Worm (Caenorhabditis elegans) whole organism, late embryonic: ENCODE data around the gene K10H10.5.

Experiments
- ahr-1 ChIP-seq: sonication (generic microtip); optimal IDR thresholded peaks from 2 replicates; lab custom pipeline; 2016; ENCODE audit warnings: missing genetic modification characterization, missing compliant biosample characterization
- ama-1 ChIP-seq: fragments of 150-350 bp; optimal IDR thresholded peaks from 2 replicates; lab custom pipeline; 2014
- ceh-14 ChIP-seq: sonication (generic microtip); optimal IDR thresholded peaks from 2 replicates; lab custom pipeline; 2016; ENCODE audit warnings: missing genotype, missing genetic modification characterization, missing compliant biosample characterization
- fax-1 ChIP-seq: sonication (generic microtip); optimal IDR thresholded peaks from 2 replicates; lab custom pipeline; 2016; ENCODE audit warnings: missing genotype, missing genetic modification characterization, missing compliant biosample characterization
- fkh-10 ChIP-seq: fragments of 150-350 bp; optimal IDR thresholded peaks from 2 replicates; lab custom pipeline; 2014; ENCODE audit warnings: missing biosample characterization, missing genetic modification reagents, missing genetic modification characterization
- hlh-13 ChIP-seq: fragments of 200-800 bp; sonication (Bioruptor generic); optimal IDR thresholded peaks from 2 replicates; lab custom pipeline; 2018; ENCODE audit warnings: mild to moderate bottlenecking, missing genetic modification characterization, missing compliant biosample characterization
- hlh-15 ChIP-seq: sonication (generic microtip); optimal IDR thresholded peaks from 2 replicates; lab custom pipeline; 2016; ENCODE audit warnings: missing genetic modification characterization, missing compliant biosample characterization
- mec-3 ChIP-seq: sonication (generic microtip); optimal IDR thresholded peaks from 2 replicates; lab custom pipeline; 2016; ENCODE audit warnings: borderline replicate concordance, missing genetic modification characterization, missing compliant biosample characterization
- nfya-1 ChIP-seq: sonication (generic microtip); optimal IDR thresholded peaks from 2 replicates; lab custom pipeline; 2017; ENCODE audit warnings: missing genetic modification characterization, mild to moderate bottlenecking, missing compliant biosample characterization, antibody characterized with exemption, moderate library complexity
- pag-3 ChIP-seq: sonication (generic microtip); optimal IDR thresholded peaks from 2 replicates; lab custom pipeline; 2016; ENCODE audit warnings: missing compliant biosample characterization, missing genetic modification characterization, borderline replicate concordance
- pqm-1 ChIP-seq: sonication (generic microtip); optimal IDR thresholded peaks from 2 replicates; lab custom pipeline; 2016; ENCODE audit warnings: missing genetic modification characterization, missing compliant biosample characterization
- pros-1 ChIP-seq: fragments of 150-350 bp; optimal IDR thresholded peaks from 2 replicates; lab custom pipeline; 2014; ENCODE audit warnings: missing biosample characterization, missing genetic modification reagents, missing genetic modification characterization
- tbx-2 ChIP-seq: sonication (generic microtip); optimal IDR thresholded peaks from 2 replicates; lab custom pipeline; 2016; ENCODE audit warnings: missing genetic modification characterization, missing compliant biosample characterization
- unc-55 ChIP-seq: sonication (generic microtip); optimal IDR thresholded peaks from 2 replicates; lab custom pipeline; 2017; ENCODE audit warnings: missing biosample characterization, missing genetic modification reagents, missing genetic modification characterization

DNA sequence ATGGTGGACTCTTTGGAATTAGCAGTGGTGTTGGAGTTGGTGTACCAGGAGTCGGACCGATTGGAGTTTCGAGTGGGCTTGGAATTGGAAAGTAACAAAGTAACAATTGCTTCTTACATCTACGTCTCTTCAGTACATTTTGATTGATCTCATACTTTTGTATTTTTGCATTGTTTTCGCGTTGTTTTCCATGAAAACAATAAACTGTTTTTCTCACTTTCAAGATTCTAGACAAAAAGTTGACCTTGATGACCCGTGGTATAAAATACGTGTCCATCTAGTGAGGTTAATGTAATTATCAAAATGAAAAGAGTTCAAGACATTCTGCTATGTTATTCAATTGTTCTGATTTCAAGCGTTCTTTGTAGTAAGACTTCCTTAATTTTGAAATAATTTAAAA lies at the start of gene K10H10.5:
- TF ChIP-seq unc-55 (GFP tag; lab: Kevin White, UChicago) (no peak), fax-1 (no peak), fkh-10 (GFP tag; lab: Kevin White, UChicago) (no peak), pros-1 (no peak), pqm-1 (tag; lab: Kevin White, UChicago) (no peak), ama-1 (lab: Kevin White, UChicago) (no peak), hlh-13 (no peak), mec-3 (tag; lab: Kevin White, UChicago) (no peak), pag-3 (tag; lab: Kevin White, UChicago) (no peak), tbx-2 (tag; lab: Kevin White, UChicago) (no peak), nfya-1 (tag; lab: Kevin White, UChicago) (no peak), hlh-15 (tag; lab: Kevin White, UChicago) (no peak), ceh-14 (no peak), ahr-1 (tag; lab: Kevin White, UChicago) (no peak)
